Worm (Caenorhabditis elegans): ENCODE results near the gene C12D5.9.

Gene C12D5.9

DNA sequence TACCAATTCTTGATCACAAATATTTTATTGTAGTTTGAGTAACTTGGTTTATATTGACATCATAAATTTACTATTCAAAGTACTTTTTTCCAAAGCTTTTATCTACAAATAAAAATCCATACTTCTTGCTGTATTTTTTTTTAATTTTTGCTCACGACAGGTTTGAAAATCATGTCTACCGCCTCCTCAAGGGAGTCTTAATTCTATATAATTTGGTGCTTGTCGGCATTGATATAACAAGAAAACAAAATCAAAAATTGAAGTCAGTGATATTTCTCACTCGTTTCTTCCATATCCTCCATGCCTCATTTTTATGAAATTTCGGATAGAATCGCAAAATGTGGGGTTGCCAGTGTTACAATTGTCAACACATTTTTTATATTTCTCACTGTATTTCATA lies 44.3 kb downstream of the C12D5.9 start, which contains the start of gene str-47:
TSS of gene str-47 (plus strand) at position 301 of the 400 bp plus-strand sequence.
- TF ChIP-seq pat-9 (tag; optimal IDR thresholded peaks at IDR 0.05) (no peak), odd-2 (tag; optimal IDR thresholded peaks at IDR 0.05) (no peak), sdc-2 (tag; optimal IDR thresholded peaks at IDR 0.05) (no peak), C38D4.7 (GFP tag; optimal IDR thresholded peaks at IDR 0.05) (no peak), pros-1 (tag; optimal IDR thresholded peaks at IDR 0.05) (no peak), elt-4 (tag; optimal IDR thresholded peaks at IDR 0.05) (no peak), che-1 (tag; optimal IDR thresholded peaks at IDR 0.05) (no peak), ahr-1 (tag; optimal IDR thresholded peaks at IDR 0.05) (no peak), rnt-1 (tag; optimal IDR thresholded peaks at IDR 0.05) (no peak)

DNA sequence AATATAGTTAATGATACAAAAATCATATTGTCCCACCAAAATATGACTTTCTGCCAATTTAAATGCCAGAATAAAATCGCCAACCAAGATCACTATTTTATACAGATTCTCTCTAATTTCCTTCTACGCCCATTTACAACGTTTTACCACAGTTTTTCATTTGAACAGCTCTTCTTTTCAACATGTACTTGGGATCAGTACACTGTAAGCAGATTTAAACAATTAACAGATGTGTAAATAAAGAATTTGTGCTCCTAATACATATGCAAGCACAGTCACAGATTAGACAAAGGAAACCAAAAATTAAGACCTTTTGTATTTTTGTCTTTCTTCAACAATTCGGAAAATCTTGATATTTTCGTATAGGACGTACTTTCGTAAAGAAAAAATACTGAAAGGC lies 46.4 kb downstream of the C12D5.9 start, which contains the start of gene F07C4.11:
TSS of gene F07C4.11 (minus strand) at position 101 of the 400 bp plus-strand sequence.
- TF ChIP-seq ceh-24 (tag; optimal IDR thresholded peaks at IDR 0.05) (no peak), C38D4.7 (GFP tag; optimal IDR thresholded peaks at IDR 0.05) (no peak), che-1 (tag; optimal IDR thresholded peaks at IDR 0.05) (no peak), nhr-232 (tag; optimal IDR thresholded peaks at IDR 0.05) (no peak), odd-2 (tag; optimal IDR thresholded peaks at IDR 0.05) (no peak)

DNA sequence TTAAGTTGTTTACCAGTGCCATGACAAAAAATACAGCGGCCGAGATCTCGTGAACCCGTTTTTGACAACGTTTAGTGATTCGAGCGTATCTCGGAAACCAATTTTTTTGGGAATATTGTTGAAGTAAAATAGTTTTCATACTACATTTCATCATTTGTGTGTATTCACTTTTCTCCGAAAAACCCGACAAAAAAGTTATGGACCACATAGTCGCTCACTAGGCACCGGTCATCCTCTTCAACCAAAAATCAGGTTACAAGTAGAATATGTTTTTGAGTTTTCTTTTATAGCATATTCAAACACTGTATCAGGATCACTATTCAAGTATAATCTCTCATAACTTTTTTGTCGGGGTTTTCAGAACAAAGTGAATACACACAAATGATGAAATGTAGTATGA lies 48.1 kb downstream of the C12D5.9 start:
- no peak for TF ChIP-seq mec-3 (tag; optimal IDR thresholded peaks at IDR 0.05; ENCODE audit: borderline replicate concordance)
- TF ChIP-seq hlh-30 (tag; optimal IDR thresholded peaks at IDR 0.05; ENCODE audit: insufficient read depth): no peak
- TF ChIP-seq ceh-30 (tag; optimal IDR thresholded peaks at IDR 0.05): no peak
- TF ChIP-seq ceh-6 (GFP tag; optimal IDR thresholded peaks at IDR 0.05): no peak

DNA sequence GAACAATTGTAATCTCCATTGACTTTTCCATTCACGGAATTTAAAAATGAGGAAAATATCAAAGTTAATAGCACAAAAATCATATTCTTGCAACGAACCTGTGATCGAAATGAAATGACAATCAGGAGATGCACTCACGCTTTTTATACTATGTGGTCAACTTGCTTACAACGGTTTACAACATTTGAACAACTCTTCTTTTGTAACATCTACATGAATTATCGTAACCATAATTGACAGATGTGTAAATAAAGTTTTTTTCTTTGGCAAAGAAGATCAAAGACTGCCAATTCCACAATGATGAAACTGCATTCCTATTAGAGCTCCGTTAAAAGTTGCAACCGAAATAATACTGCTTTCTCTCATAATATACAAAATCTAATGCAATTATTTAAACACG lies 50.0 kb downstream of the C12D5.9 start, which contains the start of gene F07C4.10:
TSS of gene F07C4.10 (minus strand) at position 101 of the 400 bp plus-strand sequence.
- TF ChIP-seq rnt-1 (tag; optimal IDR thresholded peaks at IDR 0.05): no peak
- TF ChIP-seq K09A11.1 (tag; optimal IDR thresholded peaks at IDR 0.05; ENCODE audit: insufficient read depth): no peak
- no peak for TF ChIP-seq odd-2 (tag; optimal IDR thresholded peaks at IDR 0.05)
- TF ChIP-seq tbx-2 (tag; optimal IDR thresholded peaks at IDR 0.05): no peak
- no peak for TF ChIP-seq pha-2 (tag; optimal IDR thresholded peaks at IDR 0.05)
- no peak for TF ChIP-seq Y22D7AL.16 (tag; optimal IDR thresholded peaks at IDR 0.05)
- TF ChIP-seq ceh-9 (tag; optimal IDR thresholded peaks at IDR 0.05): no peak
- TF ChIP-seq ceh-45 (GFP tag; IDR thresholded peaks at IDR 0.05): no peak
- TF ChIP-seq pat-9 (tag; optimal IDR thresholded peaks at IDR 0.05): no peak
- no peak for TF ChIP-seq ztf-16 (tag; optimal IDR thresholded peaks at IDR 0.05)
- TF ChIP-seq fax-1 (tag; optimal IDR thresholded peaks at IDR 0.05): no peak
- no peak for TF ChIP-seq ets-4 (tag; optimal IDR thresholded peaks at IDR 0.05)
- no peak for TF ChIP-seq pag-3 (tag; optimal IDR thresholded peaks at IDR 0.05; ENCODE audit: borderline replicate concordance)
- TF ChIP-seq madf-2 (tag; optimal IDR thresholded peaks at IDR 0.05): no peak
- TF ChIP-seq hlh-8 (tag; optimal IDR thresholded peaks at IDR 0.05): no peak
- TF ChIP-seq ceh-6 (GFP tag; optimal IDR thresholded peaks at IDR 0.05): no peak
- TF ChIP-seq hlh-6 (tag; optimal IDR thresholded peaks at IDR 0.05): no peak
- TF ChIP-seq pros-1 (tag; optimal IDR thresholded peaks at IDR 0.05): no peak

ce11 chrV:7639356-7639755 lies 50.4 kb downstream of the C12D5.9 start:
- TF ChIP-seq C38D4.7 (GFP tag; optimal IDR thresholded peaks at IDR 0.05) (no peak), syd-9 (tag; optimal IDR thresholded peaks at IDR 0.05) (no peak), ttx-3 (tag; optimal IDR thresholded peaks at IDR 0.05) (no peak), che-1 (tag; optimal IDR thresholded peaks at IDR 0.05) (no peak), ceh-45 (GFP tag; IDR thresholded peaks at IDR 0.05) (no peak), pax-1 (tag; optimal IDR thresholded peaks at IDR 0.05) (no peak), ceh-19 (GFP tag; optimal IDR thresholded peaks at IDR 0.05) (no peak), hlh-13 (GFP tag; optimal IDR thresholded peaks at IDR 0.05) (no peak)

Data from whole organism, late embryonic.